Fruit fly (Drosophila melanogaster) S2 (cell line): ENCODE measurements around the gene ChAT.

Experiments used
- CG8478 ChIP-seq: fragments of >200 bp; optimal IDR thresholded peaks from 2 replicates; lab custom pipeline; 2018
- CTCF ChIP-seq, 2 experiments: fragments of >200 bp; optimal IDR thresholded peaks; 2 replicates each; lab custom pipeline; 2018

- no peak for TF ChIP-seq CG8478 (lab: Kevin White, UChicago)
- TF ChIP-seq CTCF (optimal IDR thresholded peaks at IDR 0.05; lab: Kevin White, UChicago): no peak
Observed at dm6 chr3R:18669812-18670211, 35.5 kb upstream of the ChAT start.
